Worm (Caenorhabditis elegans) whole organism, mixed stage, embryonic: Measurements from ENCODE around the gene M199.136.

ENCODE experiments used
- M03D4.4 ChIP-seq: sonication (generic microtip); optimal IDR thresholded peaks from 2 replicates; lab custom pipeline; 2017; ENCODE audit warnings: mild to moderate bottlenecking, missing genetic modification characterization, missing compliant biosample characterization
- bed-3 ChIP-seq: fragments of 200-800 bp; sonication (Bioruptor generic); optimal IDR thresholded peaks from 3 replicates; lab custom pipeline; 2018; ENCODE audit warnings: mild to moderate bottlenecking, missing genetic modification characterization, moderate library complexity, missing compliant biosample characterization
- blmp-1 ChIP-seq: fragments of 150-350 bp; optimal IDR thresholded peaks from 2 replicates; lab custom pipeline; 2014; ENCODE audit warnings: missing biosample characterization, missing genetic modification characterization
- ceh-39 ChIP-seq: fragments of 150-350 bp; optimal IDR thresholded peaks from 2 replicates; lab custom pipeline; 2014; ENCODE audit warnings: missing biosample characterization, missing genetic modification characterization
- ceh-43 ChIP-seq: fragments of 200-800 bp; sonication (Bioruptor generic); optimal IDR thresholded peaks from 2 replicates; lab custom pipeline; 2018; ENCODE audit warnings: mild to moderate bottlenecking, missing genetic modification characterization, moderate library complexity, missing compliant biosample characterization
- ceh-83 ChIP-seq: fragments of 200-800 bp; sonication (Bioruptor generic); optimal IDR thresholded peaks from 2 replicates; lab custom pipeline; 2018; ENCODE audit warnings: mild to moderate bottlenecking, missing genetic modification characterization, missing compliant biosample characterization
- ces-1 ChIP-seq: fragments of 150-350 bp; optimal IDR thresholded peaks from 2 replicates; lab custom pipeline; 2014; ENCODE audit warnings: missing biosample characterization, missing genetic modification reagents, missing genetic modification characterization
- cnd-1 ChIP-seq: fragments of 200-800 bp; sonication (Bioruptor generic); optimal IDR thresholded peaks from 2 replicates; lab custom pipeline; 2018; ENCODE audit warnings: mild to moderate bottlenecking, missing genetic modification characterization, missing compliant biosample characterization
- drap-1 ChIP-seq: fragments of 200-800 bp; sonication (Bioruptor generic); optimal IDR thresholded peaks from 3 replicates; lab custom pipeline; 2018; ENCODE audit warnings: mild to moderate bottlenecking, missing genetic modification characterization, missing compliant biosample characterization
- elt-1 ChIP-seq: sonication (generic microtip); optimal IDR thresholded peaks from 2 replicates; lab custom pipeline; 2017; ENCODE audit warnings: missing genetic modification characterization, mild to moderate bottlenecking, missing compliant biosample characterization, antibody characterized with exemption, moderate library complexity, borderline replicate concordance; ENCODE audit not compliant: insufficient read depth
- elt-3 ChIP-seq: fragments of 150-350 bp; optimal IDR thresholded peaks from 2 replicates; lab custom pipeline; 2014; ENCODE audit warnings: missing biosample characterization, missing genetic modification characterization
- flh-1 ChIP-seq: fragments of 200-800 bp; sonication (Bioruptor generic); optimal IDR thresholded peaks from 2 replicates; lab custom pipeline; 2018; ENCODE audit warnings: mild to moderate bottlenecking, missing genetic modification characterization, moderate library complexity, missing compliant biosample characterization
- hlh-1 ChIP-seq: fragments of 150-350 bp; optimal IDR thresholded peaks from 2 replicates; lab custom pipeline; 2014; ENCODE audit warnings: missing biosample characterization, missing genetic modification reagents, missing genetic modification characterization
- lin-13 ChIP-seq: fragments of 150-350 bp; optimal IDR thresholded peaks from 2 replicates; lab custom pipeline; 2014; ENCODE audit warnings: missing biosample characterization, missing genetic modification characterization
- lsy-2 ChIP-seq: fragments of 150-350 bp; optimal IDR thresholded peaks from 2 replicates; lab custom pipeline; 2014; ENCODE audit warnings: missing biosample characterization, missing genetic modification characterization
- mep-1 ChIP-seq: fragments of 150-350 bp; optimal IDR thresholded peaks from 2 replicates; lab custom pipeline; 2017; ENCODE audit warnings: missing biosample characterization, missing genetic modification reagents, missing genetic modification characterization, inconsistent platforms
- mls-2 ChIP-seq: sonication (generic microtip); optimal IDR thresholded peaks from 2 replicates; lab custom pipeline; 2016; ENCODE audit warnings: mild to moderate bottlenecking, missing genetic modification characterization, moderate library complexity, missing compliant biosample characterization
- nhr-12 ChIP-seq: fragments of 150-350 bp; optimal IDR thresholded peaks from 2 replicates; lab custom pipeline; 2014; ENCODE audit warnings: missing biosample characterization, missing genetic modification characterization
- nhr-2 ChIP-seq: fragments of 150-350 bp; optimal IDR thresholded peaks from 2 replicates; lab custom pipeline; 2014; ENCODE audit warnings: missing biosample characterization, missing genetic modification characterization
- nhr-28 ChIP-seq: fragments of 150-350 bp; optimal IDR thresholded peaks from 2 replicates; lab custom pipeline; 2014; ENCODE audit warnings: missing biosample characterization, missing genetic modification characterization
- nhr-76 ChIP-seq: sonication (generic microtip); optimal IDR thresholded peaks from 2 replicates; lab custom pipeline; 2017; ENCODE audit warnings: missing biosample characterization, missing genetic modification characterization
- pha-4 ChIP-seq: fragments of 150-350 bp; optimal IDR thresholded peaks from 2 replicates; lab custom pipeline; 2018; ENCODE audit warnings: missing biosample characterization, missing genetic modification reagents, missing genetic modification characterization
- sem-2 ChIP-seq: fragments of 200-800 bp; sonication (Bioruptor generic); optimal IDR thresholded peaks from 2 replicates; lab custom pipeline; 2018; ENCODE audit warnings: mild to moderate bottlenecking, missing genetic modification characterization, missing compliant biosample characterization
- snpc-4 ChIP-seq: fragments of 150-350 bp; optimal IDR thresholded peaks from 2 replicates; lab custom pipeline; 2014; ENCODE audit warnings: missing biosample characterization, missing genetic modification characterization
- sptf-1 ChIP-seq: sonication (generic microtip); optimal IDR thresholded peaks from 2 replicates; lab custom pipeline; 2017; ENCODE audit warnings: mild to moderate bottlenecking, missing genetic modification characterization, moderate library complexity, missing compliant biosample characterization
- tbx-8 ChIP-seq: fragments of 200-800 bp; sonication (Bioruptor generic); optimal IDR thresholded peaks from 2 replicates; lab custom pipeline; 2018; ENCODE audit warnings: mild to moderate bottlenecking, missing genetic modification characterization, moderate library complexity, missing compliant biosample characterization
- unc-120 ChIP-seq: sonication (generic microtip); optimal IDR thresholded peaks from 2 replicates; lab custom pipeline; 2017; ENCODE audit warnings: missing genetic modification characterization, missing compliant biosample characterization; ENCODE audit not compliant: poor library complexity, severe bottlenecking
- unc-39 ChIP-seq: fragments of 150-350 bp; optimal IDR thresholded peaks from 2 replicates; lab custom pipeline; 2014; ENCODE audit warnings: missing biosample characterization, missing genetic modification characterization
- unc-62 ChIP-seq: fragments of 150-350 bp; optimal IDR thresholded peaks from 2 replicates; lab custom pipeline; 2014; ENCODE audit warnings: missing biosample characterization, missing genetic modification reagents, missing genetic modification characterization
- zip-8 ChIP-seq: fragments of 150-350 bp; optimal IDR thresholded peaks from 2 replicates; lab custom pipeline; 2014; ENCODE audit warnings: missing biosample characterization, missing genetic modification characterization
- ztf-11 ChIP-seq: fragments of 150-350 bp; optimal IDR thresholded peaks from 2 replicates; lab custom pipeline; 2014; ENCODE audit warnings: missing biosample characterization, missing genetic modification characterization

The M199.136 gene

DNA sequence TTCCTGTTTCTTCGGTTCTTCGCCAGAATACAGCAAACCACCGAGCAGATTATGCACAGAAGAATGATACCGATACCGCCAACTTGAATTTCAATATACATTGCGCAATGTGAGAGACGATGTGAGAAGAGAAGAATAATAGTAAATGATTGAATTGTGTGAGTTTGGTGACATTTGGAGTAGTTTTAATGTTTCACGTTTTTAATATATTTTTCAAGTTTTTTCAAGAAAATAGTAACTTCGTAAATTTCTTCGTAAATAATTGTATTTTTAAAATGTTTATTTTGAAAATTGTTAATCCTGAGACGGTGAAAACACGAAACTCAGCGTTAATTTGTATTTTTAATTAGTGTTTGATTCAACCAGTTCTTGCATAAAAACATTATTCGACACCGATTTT is 5.4 kb upstream of the M199.136 start, which contains the start of gene M199.134:
Gene M199.134 (minus strand): TSS at position 101 of the 400 bp plus-strand sequence.
- no peak for TF ChIP-seq sem-2 (GFP tag; lab: Kevin White, UChicago)

DNA sequence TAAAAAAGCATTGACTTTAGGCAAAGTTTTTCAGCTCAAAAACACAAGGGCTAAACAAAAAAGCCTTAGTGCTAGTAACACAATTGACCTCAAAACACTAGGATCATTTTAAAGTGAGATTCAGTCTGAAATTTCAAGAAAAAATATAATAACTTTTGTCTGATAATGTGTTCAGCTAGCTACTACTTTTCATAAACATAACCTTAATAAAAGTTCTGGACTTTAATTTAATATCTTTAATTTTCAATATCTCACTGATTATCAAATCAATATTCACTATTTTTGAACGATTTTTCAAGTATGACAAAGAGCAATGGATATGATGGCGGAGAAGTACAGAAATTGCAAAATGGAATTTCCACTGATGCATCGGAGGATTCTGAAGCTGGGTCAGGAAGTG is 4.2 kb upstream of the M199.136 start, which contains the start of gene M199.135:
Gene M199.135 (plus strand): TSS at position 301 of the 400 bp plus-strand sequence.
- TF ChIP-seq lsy-2 (tag; lab: Kevin White, UChicago) (no peak), ceh-43 (GFP tag; lab: Kevin White, UChicago) (no peak), ztf-11 (tag; lab: Kevin White, UChicago) (no peak), sem-2 (GFP tag; lab: Kevin White, UChicago) (no peak), lin-13 (tag; lab: Kevin White, UChicago) (no peak), nhr-12 (tag; lab: Kevin White, UChicago) (no peak), bed-3 (no peak), M03D4.4 (tag; lab: Kevin White, UChicago) (no peak), unc-39 (tag; lab: Kevin White, UChicago) (no peak), unc-120 (tag; lab: Kevin White, UChicago) (no peak), sptf-1 (no peak), ceh-83 (GFP tag; lab: Kevin White, UChicago) (no peak), mep-1 (tag; lab: Kevin White, UChicago) (no peak), hlh-1 (tag; lab: Kevin White, UChicago) (no peak), nhr-28 (tag; lab: Kevin White, UChicago) (no peak), blmp-1 (tag; lab: Kevin White, UChicago) (no peak)

- TF ChIP-seq mls-2 (tag; lab: Kevin White, UChicago) (no peak), sptf-1 (no peak), nhr-2 (tag; lab: Kevin White, UChicago) (no peak), cnd-1 (tag; lab: Kevin White, UChicago) (no peak), lin-13 (tag; lab: Kevin White, UChicago) (no peak), ztf-11 (tag; lab: Kevin White, UChicago) (no peak), unc-62 (GFP tag; lab: Kevin White, UChicago) (no peak), snpc-4 (tag; lab: Kevin White, UChicago) (no peak), unc-39 (tag; lab: Kevin White, UChicago) (no peak), drap-1 (GFP tag; lab: Kevin White, UChicago) (no peak), ceh-39 (tag; lab: Kevin White, UChicago) (no peak)
These were observed 778 bp downstream of the M199.136 start for ce11 chrIV:15119268-15119667.

- TF ChIP-seq sem-2 (GFP tag; lab: Kevin White, UChicago) (no peak), lin-13 (tag; lab: Kevin White, UChicago) (no peak), elt-3 (tag; lab: Kevin White, UChicago) (no peak), pha-4 (tag; lab: Kevin White, UChicago) (no peak), nhr-76 (tag; lab: Kevin White, UChicago) (no peak), flh-1 (GFP tag; lab: Kevin White, UChicago) (no peak), lsy-2 (tag; lab: Kevin White, UChicago) (no peak), snpc-4 (tag; lab: Kevin White, UChicago) (no peak), M03D4.4 (tag; lab: Kevin White, UChicago) (no peak), cnd-1 (tag; lab: Kevin White, UChicago) (no peak), unc-120 (tag; lab: Kevin White, UChicago) (no peak), zip-8 (tag; lab: Kevin White, UChicago) (no peak)
These were observed 2.3 kb downstream of the M199.136 start, which contains the start of gene clec-189 for ce11 chrIV:15120746-15121145. TSS of gene clec-189 (plus strand) at chrIV:15120837.

- TF ChIP-seq mls-2 (tag; lab: Kevin White, UChicago) (no peak), ces-1 (GFP tag; lab: Kevin White, UChicago) (no peak), lsy-2 (tag; lab: Kevin White, UChicago) (no peak), sem-2 (GFP tag; lab: Kevin White, UChicago) (no peak), tbx-8 (GFP tag; lab: Kevin White, UChicago) (no peak), elt-1 (tag; lab: Kevin White, UChicago) (no peak), blmp-1 (tag; lab: Kevin White, UChicago) (no peak), sptf-1 (no peak)
These were observed 4.4 kb downstream of the M199.136 start, which contains the start of gene M199.7 for ce11 chrIV:15122882-15123281. TSS of gene M199.7 (plus strand) at chrIV:15123182.
